Fruit fly (Drosophila melanogaster) whole organism, embryonic: ENCODE results near the gene Sld5.
A peak's percentile ranks its signal among the peaks of the same experiment; 100 is the strongest.

Experiments
- Abd-B ChIP-seq: fragments of 200-800 bp; sonication (Bioruptor generic); optimal IDR thresholded peaks from 2 replicates; lab custom pipeline; 2018; ENCODE audit warnings: missing biosample characterization, mild to moderate bottlenecking, missing genetic modification characterization, moderate library complexity
- Atf6 ChIP-seq: fragments of 200-800 bp; sonication (Bioruptor generic); IDR thresholded peaks from 2 replicates; pipeline ENCODE4 v1.3.6; 2022; ENCODE audit warnings: missing biosample characterization, missing genetic modification characterization
- BEAF-32 ChIP-seq: fragments of 200-800 bp; sonication (Bioruptor generic); optimal IDR thresholded peaks from 3 replicates; lab custom pipeline; 2017; ENCODE audit warnings: missing biosample characterization, missing genetic modification characterization, mild to moderate bottlenecking, moderate library complexity, missing genetic modification reagents
- Bgb ChIP-seq: fragments of 200-800 bp; sonication (Bioruptor generic); IDR thresholded peaks from 2 replicates; pipeline ENCODE4 v1.3.6; 2022; ENCODE audit warnings: missing biosample characterization, missing genetic modification characterization; ENCODE audit not compliant: partially characterized antibody
- CG11085 ChIP-seq: fragments of 200-800 bp; sonication (Bioruptor generic); IDR thresholded peaks from 2 replicates; pipeline ENCODE4 v1.3.6; 2022; ENCODE audit warnings: missing biosample characterization, missing genetic modification characterization
- CG12744 ChIP-seq: fragments of 200-800 bp; sonication (Bioruptor generic); optimal IDR thresholded peaks from 2 replicates; lab custom pipeline; 2016; ENCODE audit warnings: missing biosample characterization, missing genetic modification characterization
- CG12942 ChIP-seq: fragments of 200-800 bp; sonication (Bioruptor generic); optimal IDR thresholded peaks from 3 replicates; lab custom pipeline; 2016; ENCODE audit warnings: missing biosample characterization, missing genetic modification characterization
- CG13123 ChIP-seq: fragments of 200-800 bp; sonication (Bioruptor generic); optimal IDR thresholded peaks from 2 replicates; lab custom pipeline; 2016; ENCODE audit warnings: missing biosample characterization, missing genetic modification characterization
- CG13624 ChIP-seq: fragments of 200-800 bp; sonication (Bioruptor generic); optimal IDR thresholded peaks from 2 replicates; lab custom pipeline; 2016; ENCODE audit warnings: missing biosample characterization, missing genetic modification characterization
- CG14965 ChIP-seq: fragments of 200-800 bp; sonication (Bioruptor generic); optimal IDR thresholded peaks from 2 replicates; lab custom pipeline; 2016; ENCODE audit warnings: missing biosample characterization, missing genetic modification characterization, borderline replicate concordance
- CG1832 ChIP-seq: fragments of 200-800 bp; sonication (Bioruptor generic); optimal IDR thresholded peaks from 2 replicates; lab custom pipeline; 2017; ENCODE audit warnings: missing biosample characterization, mild to moderate bottlenecking, missing genetic modification characterization, inconsistent platforms
- CG18599 ChIP-seq: fragments of 200-800 bp; sonication (Bioruptor generic); optimal IDR thresholded peaks from 3 replicates; lab custom pipeline; 2017; ENCODE audit warnings: missing biosample characterization, missing genetic modification characterization, mild to moderate bottlenecking, moderate library complexity, missing genetic modification reagents
- CG3407 ChIP-seq: fragments of 200-800 bp; sonication (Bioruptor generic); optimal IDR thresholded peaks from 2 replicates; lab custom pipeline; 2018; ENCODE audit warnings: missing biosample characterization, mild to moderate bottlenecking, missing genetic modification characterization
- CG3838 ChIP-seq: fragments of 200-800 bp; sonication (Bioruptor generic); optimal IDR thresholded peaks from 3 replicates; lab custom pipeline; 2016; ENCODE audit warnings: missing biosample characterization, missing genetic modification characterization
- CG42726 ChIP-seq: fragments of 200-800 bp; sonication (Bioruptor generic); IDR thresholded peaks from 2 replicates; pipeline ENCODE4 v1.3.6; 2022; ENCODE audit warnings: missing biosample characterization, missing genetic modification characterization; ENCODE audit not compliant: partially characterized antibody
- CG4820 ChIP-seq: fragments of 200-800 bp; sonication (Bioruptor generic); optimal IDR thresholded peaks from 3 replicates; lab custom pipeline; 2016; ENCODE audit warnings: missing biosample characterization, missing genetic modification characterization
- CG5180 ChIP-seq: fragments of 200-800 bp; sonication (Bioruptor generic); optimal IDR thresholded peaks from 3 replicates; lab custom pipeline; 2017; ENCODE audit warnings: missing biosample characterization, missing genetic modification characterization, mild to moderate bottlenecking, moderate library complexity, missing genetic modification reagents
- CG8765 ChIP-seq: fragments of 200-800 bp; sonication (Bioruptor generic); IDR thresholded peaks from 2 replicates; pipeline ENCODE4 v1.3.6; 2022; ENCODE audit warnings: missing biosample characterization, missing genetic modification characterization
- CTCF ChIP-seq: fragments of 200-800 bp; sonication (Bioruptor generic); optimal IDR thresholded peaks from 2 replicates; lab custom pipeline; 2017; ENCODE audit warnings: missing biosample characterization, mild to moderate bottlenecking, missing genetic modification characterization, moderate library complexity
- CoRest ChIP-seq: fragments of 200-800 bp; sonication (Bioruptor generic); optimal IDR thresholded peaks from 3 replicates; lab custom pipeline; 2018; ENCODE audit warnings: missing biosample characterization, mild to moderate bottlenecking, missing genetic modification characterization, moderate library complexity
- CrebB ChIP-seq: fragments of 200-800 bp; sonication (Bioruptor generic); optimal IDR thresholded peaks from 3 replicates; lab custom pipeline; 2018; ENCODE audit warnings: missing biosample characterization, mild to moderate bottlenecking, missing genetic modification characterization
- Gug ChIP-seq: fragments of 200-800 bp; sonication (Bioruptor generic); IDR thresholded peaks from 4 replicates; pipeline ENCODE4 v1.3.6; 2022; ENCODE audit warnings: missing biosample characterization, missing genetic modification characterization
- H2.0 ChIP-seq: fragments of 200-800 bp; sonication (Bioruptor generic); IDR thresholded peaks from 2 replicates; pipeline ENCODE4 v1.3.6; 2022; ENCODE audit warnings: missing biosample characterization, missing genetic modification characterization
- Lim3 ChIP-seq: fragments of 200-800 bp; sonication (Bioruptor generic); IDR thresholded peaks from 2 replicates; pipeline ENCODE4 v1.3.6; 2022; ENCODE audit warnings: missing biosample characterization, missing genetic modification characterization
- MBD-R2 ChIP-seq: fragments of 200-800 bp; sonication (Bioruptor generic); IDR thresholded peaks from 2 replicates; pipeline ENCODE4 v1.3.6; 2022; ENCODE audit warnings: missing biosample characterization, missing genetic modification characterization
- MTF-1 ChIP-seq: fragments of 200-800 bp; sonication (Bioruptor generic); optimal IDR thresholded peaks from 2 replicates; lab custom pipeline; 2018; ENCODE audit warnings: missing biosample characterization, mild to moderate bottlenecking, missing genetic modification characterization, borderline replicate concordance
- Sox100B ChIP-seq: fragments of 200-800 bp; sonication (Bioruptor generic); optimal IDR thresholded peaks from 3 replicates; lab custom pipeline; 2018; ENCODE audit warnings: missing biosample characterization, mild to moderate bottlenecking, missing genetic modification characterization
- Sox102F ChIP-seq: fragments of 200-800 bp; sonication (Bioruptor generic); optimal IDR thresholded peaks from 2 replicates; lab custom pipeline; 2018; ENCODE audit warnings: missing biosample characterization, mild to moderate bottlenecking, missing genetic modification characterization, moderate library complexity
- Vsx1 ChIP-seq: fragments of 200-800 bp; sonication (Bioruptor generic); optimal IDR thresholded peaks from 2 replicates; lab custom pipeline; 2017; ENCODE audit warnings: missing biosample characterization, mild to moderate bottlenecking, missing genetic modification characterization, missing genetic modification reagents
- YL-1 ChIP-seq: fragments of 200-800 bp; sonication (Bioruptor generic); optimal IDR thresholded peaks from 3 replicates; lab custom pipeline; 2017; ENCODE audit warnings: missing biosample characterization, mild to moderate bottlenecking, missing genetic modification characterization
- abd-A ChIP-seq: fragments of 200-800 bp; sonication (Bioruptor generic); optimal IDR thresholded peaks from 3 replicates; lab custom pipeline; 2019; ENCODE audit warnings: missing biosample characterization, mild to moderate bottlenecking, missing genetic modification characterization, moderate library complexity
- ato ChIP-seq: fragments of 200-800 bp; sonication (Bioruptor generic); IDR thresholded peaks from 2 replicates; pipeline ENCODE4 v1.3.6; 2022; ENCODE audit warnings: missing biosample characterization, missing genetic modification characterization; ENCODE audit not compliant: partially characterized antibody
- bigmax ChIP-seq: fragments of 200-800 bp; sonication (Bioruptor generic); optimal IDR thresholded peaks from 2 replicates; lab custom pipeline; 2018; ENCODE audit warnings: missing biosample characterization, mild to moderate bottlenecking, missing genetic modification characterization
- corto ChIP-seq: fragments of 200-800 bp; sonication (Bioruptor generic); optimal IDR thresholded peaks from 2 replicates; lab custom pipeline; 2016; ENCODE audit warnings: missing biosample characterization, mild to moderate bottlenecking, missing genetic modification characterization, moderate library complexity
- danr ChIP-seq: fragments of 200-800 bp; sonication (Bioruptor generic); IDR thresholded peaks from 2 replicates; pipeline ENCODE4 v1.3.6; 2022; ENCODE audit warnings: missing biosample characterization, missing genetic modification characterization
- emc ChIP-seq: fragments of 200-800 bp; sonication (Bioruptor generic); optimal IDR thresholded peaks from 2 replicates; lab custom pipeline; 2016; ENCODE audit warnings: missing biosample characterization, missing genetic modification characterization
- fd96Cb ChIP-seq: fragments of 200-800 bp; sonication (Bioruptor generic); optimal IDR thresholded peaks from 2 replicates; lab custom pipeline; 2018; ENCODE audit warnings: missing biosample characterization, mild to moderate bottlenecking, missing genetic modification characterization, moderate library complexity
- gce ChIP-seq: fragments of 200-800 bp; sonication (Bioruptor generic); IDR thresholded peaks from 3 replicates; pipeline ENCODE4 v1.3.6; 2022; ENCODE audit warnings: missing biosample characterization, missing genetic modification characterization
- her ChIP-seq: fragments of 200-800 bp; sonication (Bioruptor generic); optimal IDR thresholded peaks from 2 replicates; lab custom pipeline; 2016; ENCODE audit warnings: missing biosample characterization, missing genetic modification characterization
- insv ChIP-seq, 2 experiments: fragments of 200-800 bp; sonication (Bioruptor generic); optimal IDR thresholded peaks; 3 replicates each; lab custom pipeline; 2016 to 2018; ENCODE audit warnings: missing biosample characterization in 2 of 2, missing genetic modification characterization in 2 of 2
- lab ChIP-seq: fragments of 200-800 bp; sonication (Bioruptor generic); optimal IDR thresholded peaks from 3 replicates; lab custom pipeline; 2017; ENCODE audit warnings: missing biosample characterization, missing genetic modification characterization, mild to moderate bottlenecking, moderate library complexity, missing genetic modification reagents
- pb ChIP-seq: fragments of 200-800 bp; sonication (Bioruptor generic); optimal IDR thresholded peaks from 3 replicates; lab custom pipeline; 2016; ENCODE audit warnings: missing biosample characterization, missing genetic modification characterization
- schlank ChIP-seq: fragments of 200-800 bp; sonication (Bioruptor generic); optimal IDR thresholded peaks from 2 replicates; lab custom pipeline; 2018; ENCODE audit warnings: missing biosample characterization, mild to moderate bottlenecking, missing genetic modification characterization
- sqz ChIP-seq: fragments of 200-800 bp; sonication (Bioruptor generic); optimal IDR thresholded peaks from 3 replicates; lab custom pipeline; 2018; ENCODE audit warnings: missing biosample characterization, mild to moderate bottlenecking, missing genetic modification characterization
- stc ChIP-seq: fragments of 200-800 bp; sonication (Bioruptor generic); IDR thresholded peaks from 2 replicates; pipeline ENCODE4 v1.3.6; 2022; ENCODE audit warnings: missing biosample characterization, missing genetic modification characterization
- stwl ChIP-seq: fragments of 200-800 bp; sonication (Bioruptor generic); optimal IDR thresholded peaks from 3 replicates; lab custom pipeline; 2018; ENCODE audit warnings: missing biosample characterization, mild to moderate bottlenecking, missing genetic modification characterization, moderate library complexity
- tap ChIP-seq: fragments of 200-800 bp; optimal IDR thresholded peaks from 3 replicates; lab custom pipeline; 2019; ENCODE audit warnings: missing biosample characterization, mild to moderate bottlenecking, missing genetic modification characterization, moderate library complexity
- tll ChIP-seq, 2 experiments: fragments of 200-800 bp in 1 of 2; fragments of >200 bp in 1 of 2; sonication (Bioruptor generic) in 1 of 2; optimal IDR thresholded peaks; 2 replicates each; lab custom pipeline; 2017 to 2019; ENCODE audit warnings: missing biosample characterization in 2 of 2, missing genetic modification characterization in 2 of 2, mild to moderate bottlenecking in 1 of 2, moderate library complexity in 1 of 2
- toy ChIP-seq: fragments of 200-800 bp; sonication (Bioruptor generic); IDR thresholded peaks from 2 replicates; pipeline ENCODE4 v1.3.6; 2022; ENCODE audit warnings: missing biosample characterization, missing genetic modification characterization
- zfh1 ChIP-seq: fragments of 200-800 bp; sonication (Bioruptor generic); IDR thresholded peaks from 3 replicates; pipeline ENCODE4 v1.3.6; 2022; ENCODE audit warnings: missing biosample characterization, missing genetic modification characterization

The Sld5 gene

DNA sequence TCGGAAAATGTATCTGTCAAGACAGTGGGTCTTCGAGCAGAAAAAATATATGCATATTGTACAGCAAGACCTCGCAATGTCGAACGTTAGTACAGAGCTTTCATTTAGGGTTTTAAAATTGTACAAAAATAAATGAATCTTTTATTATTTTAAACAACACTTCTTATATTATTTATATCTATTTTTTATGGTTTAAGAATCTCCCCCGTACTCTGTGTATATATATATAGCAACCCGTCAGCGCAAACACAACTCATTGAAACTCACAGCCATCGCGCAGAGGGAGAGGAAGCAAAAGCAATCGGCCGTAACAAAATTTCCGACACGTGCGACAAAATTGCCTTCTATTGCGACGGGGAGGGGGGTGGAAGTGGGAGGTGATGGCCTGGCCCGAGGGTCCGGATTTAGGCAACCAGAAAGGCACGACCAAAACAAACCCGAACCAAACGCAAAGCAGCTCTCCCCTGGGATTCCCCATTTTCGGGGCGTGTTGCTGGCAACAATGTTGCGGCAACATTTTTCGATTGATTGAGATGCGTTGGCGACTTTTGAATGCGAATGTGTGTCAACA, 49.7 kb upstream of the Sld5 start (continued):
- TF ChIP-seq emc (no peak), CoRest (tag; lab: Kevin White, UChicago) (peak; percentile 33), fd96Cb (tag; lab: Kevin White, UChicago) (peak; percentile 44), ato (GFP tag; lab: Robert Waterston, UW) (no peak), CG3838 (no peak), CG1832 (GFP tag; lab: Kevin White, UChicago) (no peak), abd-A (tag; lab: Kevin White, UChicago) (peak; percentile 93), CG13624 (GFP tag; lab: Kevin White, UChicago) (no peak), CG18599 (GFP tag; lab: Kevin White, UChicago) (peak; percentile 90), her (GFP tag; lab: Kevin White, UChicago) (no peak), H2.0 (GFP tag; lab: Robert Waterston, UW) (peak; percentile 58), bigmax (GFP tag; lab: Kevin White, UChicago) (no peak), BEAF-32 (GFP tag; lab: Kevin White, UChicago) (no peak), Lim3 (GFP tag; lab: Robert Waterston, UW) (peak; percentile 16; the same call in 1 of the 2 replicates), Sox102F (peak; percentile 62), tap (tag; lab: Kevin White, UChicago) (peak; percentile 74), CG4820 (GFP tag; lab: Kevin White, UChicago) (no peak), CrebB (tag; lab: Kevin White, UChicago) (no peak), danr (peak; percentile 63), Vsx1 (GFP tag; lab: Kevin White, UChicago) (no peak), toy (GFP tag; lab: Robert Waterston, UW) (0 out of 2 replicates have a peak, but pooled peaks have one; percentile 28), Atf6 (GFP tag; lab: Robert Waterston, UW) (peak; percentile 74), CG5180 (GFP tag; lab: Kevin White, UChicago) (no peak), gce (GFP tag; lab: Robert Waterston, UW) (no peak), MTF-1 (GFP tag; lab: Kevin White, UChicago) (peak; percentile 17), schlank (tag; lab: Kevin White, UChicago) (no peak), MBD-R2 (peak; percentile 77), CTCF (no peak), pb (GFP tag; lab: Kevin White, UChicago) (no peak), tll (GFP tag; optimal IDR thresholded peaks at IDR 0.05; lab: Kevin White, UChicago) (no peak), CG12942 (GFP tag; lab: Kevin White, UChicago) (no peak), CG8765 (GFP tag; lab: Robert Waterston, UW) (no peak; the same call in 1 of the 2 replicates), CG42726 (no peak), YL-1 (GFP tag; lab: Kevin White, UChicago) (no peak), Gug (peak; percentile 56; the same call in 2 of the 4 replicates), corto (GFP tag; lab: Kevin White, UChicago) (no peak), insv (GFP tag; optimal IDR thresholded peaks at IDR 0.05; lab: Kevin White, UChicago) (no peak), CG13123 (GFP tag; lab: Kevin White, UChicago) (no peak), CG14965 (GFP tag; lab: Kevin White, UChicago) (no peak), CG3407 (GFP tag; lab: Kevin White, UChicago) (peak; percentile 9), sqz (GFP tag; lab: Kevin White, UChicago) (no peak), zfh1 (GFP tag; lab: Robert Waterston, UW) (peak; percentile 65), Abd-B (GFP tag; lab: Kevin White, UChicago) (peak; percentile 40), Bgb (GFP tag; lab: Robert Waterston, UW) (no peak), stwl (tag; lab: Kevin White, UChicago) (no peak), CG11085 (0 out of 2 replicates have a peak, but pooled peaks have one; percentile 29), CG12744 (GFP tag; lab: Kevin White, UChicago) (no peak), Sox100B (GFP tag; lab: Kevin White, UChicago) (peak; percentile 10), stc (GFP tag; lab: Robert Waterston, UW) (peak; percentile 74), lab (peak; percentile 87)
